Fruit fly (Drosophila melanogaster): ENCODE data around the gene CG6244.

dm6 chr3L:15777383-15777782 is 30.7 kb upstream of the CG6244 start:
- TF ChIP-seq CG4617 (GFP tag; optimal IDR thresholded peaks at IDR 0.05; ENCODE audit: borderline replicate concordance) (no peak), Fer3 (tag; optimal IDR thresholded peaks at IDR 0.05) (no peak), Sry-δ (GFP tag; optimal IDR thresholded peaks at IDR 0.05) (no peak), psq (GFP tag; optimal IDR thresholded peaks at IDR 0.05) (no peak), disco-r (GFP tag; optimal IDR thresholded peaks at IDR 0.05) (no peak), CG30020 (tag; optimal IDR thresholded peaks at IDR 0.05) (no peak), CG6683 (GFP tag; optimal IDR thresholded peaks at IDR 0.05) (no peak), da (GFP tag; optimal IDR thresholded peaks at IDR 0.05) (no peak), CG4424 (GFP tag; optimal IDR thresholded peaks at IDR 0.05) (no peak), ara (GFP tag; IDR thresholded peaks at IDR 0.05) (no peak), sqz (GFP tag; optimal IDR thresholded peaks at IDR 0.05) (no peak), klu (GFP tag; IDR thresholded peaks at IDR 0.05) (no peak)

Data from whole organism, embryonic.